Worm (Caenorhabditis elegans) whole organism, young adult: ENCODE measurements around the gene pgp-6.

Experiments
- C17E4.6 ChIP-seq: fragments of 200-800 bp; sonication (Bioruptor generic); IDR thresholded peaks from 2 replicates; pipeline ENCODE4 v1.3.6; 2022; ENCODE audit warnings: missing genetic modification reagents, missing genetic modification characterization, missing compliant biosample characterization
- F23B12.7 ChIP-seq: sonication (generic microtip); optimal IDR thresholded peaks from 2 replicates; lab custom pipeline; 2017; ENCODE audit warnings: missing genetic modification characterization, mild to moderate bottlenecking, missing compliant biosample characterization, antibody characterized with exemption, moderate library complexity; ENCODE audit not compliant: insufficient read depth
- Y53F4B.3 ChIP-seq: fragments of 200-800 bp; sonication (Bioruptor generic); IDR thresholded peaks from 2 replicates; pipeline ENCODE4 v1.3.6; 2022; ENCODE audit warnings: missing genetic modification reagents, missing genetic modification characterization, missing compliant biosample characterization
- Y79H2A.3 ChIP-seq: fragments of 200-800 bp; sonication (Bioruptor generic); conservative IDR thresholded peaks from 2 replicates; pipeline ENCODE4 v1.3.6; 2022; ENCODE audit warnings: missing genetic modification reagents, missing genetic modification characterization, missing compliant biosample characterization
- ceh-91 ChIP-seq: fragments of 200-800 bp; sonication (Bioruptor generic); IDR thresholded peaks from 2 replicates; pipeline ENCODE4 v1.3.6; 2022; ENCODE audit warnings: missing genetic modification reagents, missing genetic modification characterization, missing compliant biosample characterization
- ets-4 ChIP-seq: fragments of 200-800 bp; sonication (Bioruptor generic); optimal IDR thresholded peaks from 2 replicates; lab custom pipeline; 2018; ENCODE audit warnings: mild to moderate bottlenecking, missing genetic modification characterization, missing compliant biosample characterization
- hlh-12 ChIP-seq: sonication (generic microtip); optimal IDR thresholded peaks from 2 replicates; lab custom pipeline; 2016; ENCODE audit warnings: missing genetic modification characterization, missing compliant biosample characterization
- lir-1 ChIP-seq: fragments of 200-800 bp; sonication (Bioruptor generic); conservative IDR thresholded peaks from 2 replicates; pipeline ENCODE4 v1.3.6; 2022; ENCODE audit warnings: missing genetic modification reagents, missing genetic modification characterization, missing compliant biosample characterization
- nfyb-1 ChIP-seq: fragments of 200-800 bp; sonication (Bioruptor generic); IDR thresholded peaks from 2 replicates; pipeline ENCODE4 v1.3.6; 2022; ENCODE audit warnings: missing genetic modification reagents, missing genetic modification characterization, missing compliant biosample characterization
- nhr-120 ChIP-seq: fragments of 200-800 bp; sonication (Bioruptor generic); IDR thresholded peaks from 2 replicates; pipeline ENCODE4 v1.3.6; 2022; ENCODE audit warnings: missing genetic modification characterization, missing compliant biosample characterization
- nhr-90 ChIP-seq: sonication (generic microtip); optimal IDR thresholded peaks from 2 replicates; lab custom pipeline; 2016; ENCODE audit warnings: missing genotype, mild to moderate bottlenecking, missing genetic modification characterization, missing compliant biosample characterization
- snpc-1.1 ChIP-seq: sonication (generic microtip); optimal IDR thresholded peaks from 2 replicates; lab custom pipeline; 2017; ENCODE audit warnings: missing genetic modification characterization, mild to moderate bottlenecking, missing compliant biosample characterization, antibody characterized with exemption, moderate library complexity, missing genotype, missing genetic modification reagents; ENCODE audit not compliant: insufficient read depth
- snpc-3.4 ChIP-seq: sonication (generic microtip); optimal IDR thresholded peaks from 2 replicates; lab custom pipeline; 2017; ENCODE audit warnings: missing genetic modification characterization, mild to moderate bottlenecking, missing compliant biosample characterization, antibody characterized with exemption, moderate library complexity, missing genotype, missing genetic modification reagents

DNA sequence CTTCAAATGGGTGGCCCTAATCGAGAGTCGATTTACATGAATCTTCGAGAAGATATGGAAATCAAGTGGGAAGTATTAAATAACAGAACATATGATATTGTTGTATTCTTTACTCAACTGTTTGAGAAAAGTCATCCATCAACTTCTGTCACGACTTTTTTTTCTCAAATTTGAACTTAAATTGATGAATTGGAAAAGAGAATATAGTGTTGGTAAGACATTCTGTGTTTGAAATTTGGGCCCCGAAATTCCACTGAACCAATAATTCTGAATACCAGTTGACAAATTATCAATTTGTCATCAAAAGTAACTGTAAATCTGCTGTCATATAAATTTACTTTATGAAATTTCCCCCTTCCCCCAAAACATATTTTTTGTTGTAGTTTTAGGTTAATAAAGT lies 30.3 kb downstream of the pgp-6 start:
- no peak for TF ChIP-seq C17E4.6 (GFP tag; lab: Robert Waterston, UW)
- no peak for TF ChIP-seq lir-1
- TF ChIP-seq snpc-3.4: no peak
- no peak for TF ChIP-seq F23B12.7 (tag; lab: Kevin White, UChicago)
- TF ChIP-seq ceh-91: no peak
- TF ChIP-seq Y53F4B.3 (GFP tag; lab: Robert Waterston, UW): no peak
- TF ChIP-seq ets-4: no peak
- TF ChIP-seq nhr-120 (GFP tag; lab: Robert Waterston, UW): no peak
- no peak for TF ChIP-seq snpc-1.1 (tag; lab: Kevin White, UChicago)
- TF ChIP-seq hlh-12: no peak
- no peak for TF ChIP-seq Y79H2A.3 (GFP tag; lab: Robert Waterston, UW)
- no peak for TF ChIP-seq nfyb-1
- no peak for TF ChIP-seq nhr-90
